Worm (Caenorhabditis elegans) whole organism, dauer: Measurements from ENCODE around the gene F20A1.4.
"Not testable (repeated sequence)": the region's sequence is repeated elsewhere in the genome, so short reads cannot be mapped to it uniquely, and the experiment has no call there.

ENCODE experiments used
- unc-62 ChIP-seq: sonication (generic microtip); optimal IDR thresholded peaks from 2 replicates; lab custom pipeline; 2017; ENCODE audit warnings: missing biosample characterization, missing genetic modification reagents, missing genetic modification characterization

F20A1.4 gene

DNA sequence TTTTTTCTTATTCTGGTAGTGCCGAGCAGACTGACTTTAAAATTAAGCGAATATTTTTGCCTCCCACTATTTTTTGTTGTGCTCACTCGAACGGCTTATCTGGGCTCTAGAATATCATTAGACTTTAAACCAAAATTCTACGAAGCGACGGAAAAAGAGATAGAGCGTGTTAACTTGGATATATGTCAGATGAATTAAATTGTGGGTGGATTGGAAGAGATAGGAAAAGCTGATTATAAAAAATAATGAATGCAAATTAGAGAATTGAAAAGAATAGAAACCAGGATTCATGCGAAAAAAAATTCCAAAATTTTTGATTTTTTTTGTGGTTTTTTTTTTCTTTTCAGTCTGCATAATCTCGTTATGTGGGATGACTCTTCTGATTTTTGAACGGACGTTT lies at the start of gene F20A1.4:
Gene F20A1.4, minus strand, starts transcription at position 101 of the 400 bp plus-strand sequence.
- TF ChIP-seq unc-62 (GFP tag; lab: Kevin White, UChicago): no peak

DNA sequence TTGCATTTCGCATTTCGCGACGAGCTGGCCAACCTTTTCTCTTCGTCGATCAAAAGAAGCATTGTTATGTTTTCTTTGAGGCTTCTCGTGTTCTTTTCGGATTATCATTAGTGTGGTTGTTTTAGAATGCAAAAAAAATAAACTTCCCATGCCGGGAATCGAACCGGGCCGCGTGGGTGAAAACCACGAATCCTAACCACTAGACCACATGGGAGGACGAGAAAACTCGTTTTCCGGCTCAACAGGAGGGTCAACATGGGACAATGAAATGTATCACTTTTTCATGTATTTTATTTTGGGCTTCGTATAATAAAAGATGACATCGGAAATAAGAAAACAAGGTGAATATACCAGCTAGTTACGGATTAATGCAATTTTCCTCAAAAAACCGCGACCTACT lies 47.9 kb upstream of the F20A1.4 start:
- TF ChIP-seq unc-62 (GFP tag; lab: Kevin White, UChicago): no peak

DNA sequence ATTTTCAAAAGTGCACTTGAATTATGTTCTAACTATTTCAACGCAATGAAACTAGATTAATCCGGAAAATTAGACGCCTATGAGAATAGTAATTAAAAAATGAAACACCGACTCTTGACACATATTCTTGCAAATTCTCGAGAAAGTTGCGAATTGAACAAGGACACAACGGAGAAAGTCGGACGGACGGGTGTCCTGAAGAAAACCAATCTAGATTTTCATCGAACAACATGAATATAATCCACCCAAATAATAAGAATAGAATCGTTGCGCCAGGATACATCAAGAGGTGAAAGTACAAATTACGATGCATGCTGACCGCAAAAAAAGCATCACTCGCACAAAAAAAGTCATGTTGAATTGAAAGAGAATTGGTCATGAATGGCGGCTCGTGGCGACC lies 47.2 kb upstream of the F20A1.4 start:
- no peak for TF ChIP-seq unc-62 (GFP tag; lab: Kevin White, UChicago)

DNA sequence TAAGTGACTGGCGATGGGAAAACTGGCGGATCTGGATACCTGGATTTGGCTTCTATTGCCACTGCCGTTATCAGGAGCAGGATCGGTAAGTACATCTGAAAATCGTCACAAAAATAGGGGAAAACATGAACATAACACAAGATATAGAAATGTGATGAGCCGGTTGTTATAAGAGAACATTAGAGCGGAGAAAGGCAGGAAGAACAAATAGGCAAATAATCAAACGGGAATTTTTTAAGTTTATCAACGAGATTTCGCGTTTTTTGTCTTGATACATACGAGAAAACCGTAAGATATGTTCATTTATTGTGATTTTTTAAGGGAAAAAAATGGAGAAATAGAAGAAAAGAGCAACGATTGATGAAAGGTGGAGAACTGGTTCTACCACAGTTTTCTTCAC lies 43.6 kb upstream of the F20A1.4 start, which contains the start of gene Y57E12AR.1:
Gene Y57E12AR.1, minus strand, starts transcription at position 101 of the 400 bp plus-strand sequence.
- no peak for TF ChIP-seq unc-62 (GFP tag; lab: Kevin White, UChicago)

DNA sequence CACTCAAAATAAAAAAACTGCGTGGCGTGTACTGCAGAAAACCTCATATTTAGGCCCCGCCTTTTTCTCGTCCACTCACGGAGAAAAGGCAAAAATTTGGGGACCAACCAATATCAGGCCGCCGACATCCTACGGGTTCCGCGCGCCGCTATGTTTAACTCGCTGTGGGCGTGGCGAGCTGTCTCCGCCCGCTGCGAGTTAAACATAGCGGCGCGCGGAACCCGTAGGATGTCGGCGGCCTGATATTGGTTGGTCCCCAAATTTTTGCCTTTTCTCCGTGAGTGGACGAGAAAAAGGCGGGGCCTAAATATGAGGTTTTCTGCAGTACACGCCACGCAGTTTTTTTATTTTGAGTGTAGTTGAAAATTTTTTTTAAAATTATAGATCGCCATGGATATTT lies 41.1 kb upstream of the F20A1.4 start, which contains the start of gene tmem-258:
Gene tmem-258, plus strand, starts transcription at position 385 of the 400 bp plus-strand sequence.
- not testable (repeated sequence) for TF ChIP-seq unc-62 (GFP tag; lab: Kevin White, UChicago)

DNA sequence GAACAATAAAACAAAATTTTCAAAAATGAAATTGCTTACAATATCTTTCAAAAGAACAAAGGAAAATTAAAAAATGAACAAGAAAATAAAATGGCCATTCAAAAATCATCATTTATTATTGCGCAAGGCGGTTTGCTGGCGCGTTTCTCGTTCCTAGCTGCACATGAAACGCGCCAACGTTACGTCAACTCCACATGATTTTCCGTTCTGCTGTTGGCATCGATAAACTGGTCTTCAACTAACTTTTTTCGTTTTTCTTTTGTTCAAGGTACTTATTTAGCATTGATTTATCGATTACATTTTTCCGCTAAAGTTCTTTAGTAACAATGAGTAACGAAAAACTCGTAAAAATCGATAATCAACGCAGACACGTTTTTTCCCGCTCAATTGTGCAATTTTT lies 38.7 kb upstream of the F20A1.4 start, which contains the start of the genes Y57E12AL.6 and Y57E12AL.1:
Gene Y57E12AL.6, minus strand, starts transcription at position 75 of the 400 bp plus-strand sequence.
Gene Y57E12AL.1, plus strand, starts transcription at position 135 of the 400 bp plus-strand sequence.
- no peak for TF ChIP-seq unc-62 (GFP tag; lab: Kevin White, UChicago)

DNA sequence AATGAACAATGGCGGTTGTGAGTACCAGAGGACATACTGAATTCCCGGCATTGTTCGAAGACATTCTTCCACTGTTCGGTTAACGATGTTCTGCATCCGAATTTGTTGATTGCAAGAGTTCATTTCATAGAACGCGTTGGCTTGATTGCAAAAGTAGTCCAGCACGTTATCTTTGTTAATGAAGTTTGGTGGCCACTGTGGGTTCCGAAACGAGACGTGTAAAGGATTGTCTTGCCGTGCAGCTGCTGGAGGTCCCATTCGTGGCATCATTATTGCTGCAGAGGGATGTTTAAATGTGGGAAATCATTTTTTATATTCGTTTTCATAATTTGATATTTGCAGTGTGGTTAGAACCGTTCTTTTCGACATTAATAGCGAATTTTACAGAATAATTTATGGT lies 37.7 kb upstream of the F20A1.4 start, which contains the start of gene mdt-6:
Gene mdt-6, minus strand, starts transcription at position 275 of the 400 bp plus-strand sequence.
- TF ChIP-seq unc-62 (GFP tag; lab: Kevin White, UChicago): no peak

DNA sequence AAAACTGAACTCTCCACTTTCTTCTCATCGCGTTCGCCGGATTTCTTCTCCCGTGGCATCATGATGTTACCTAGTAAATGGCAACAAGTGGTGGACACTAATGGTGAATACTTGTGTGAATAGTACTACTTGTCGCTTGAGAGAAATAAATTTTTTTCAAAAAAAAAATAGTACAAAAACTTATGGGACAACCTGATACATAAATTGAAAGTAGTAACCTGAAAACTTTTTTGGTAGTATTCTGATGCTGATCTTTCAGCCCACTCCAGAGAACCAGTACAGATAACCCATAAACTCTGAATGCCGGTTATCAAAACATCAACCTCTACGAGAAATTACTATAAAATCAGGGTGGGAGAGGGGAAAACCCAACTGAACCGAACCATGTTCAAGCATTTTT lies 36.1 kb upstream of the F20A1.4 start, which contains the start of gene Y57E12AL.2:
Gene Y57E12AL.2, plus strand, starts transcription at position 301 of the 400 bp plus-strand sequence.
- TF ChIP-seq unc-62 (GFP tag; lab: Kevin White, UChicago): not testable (repeated sequence)

DNA sequence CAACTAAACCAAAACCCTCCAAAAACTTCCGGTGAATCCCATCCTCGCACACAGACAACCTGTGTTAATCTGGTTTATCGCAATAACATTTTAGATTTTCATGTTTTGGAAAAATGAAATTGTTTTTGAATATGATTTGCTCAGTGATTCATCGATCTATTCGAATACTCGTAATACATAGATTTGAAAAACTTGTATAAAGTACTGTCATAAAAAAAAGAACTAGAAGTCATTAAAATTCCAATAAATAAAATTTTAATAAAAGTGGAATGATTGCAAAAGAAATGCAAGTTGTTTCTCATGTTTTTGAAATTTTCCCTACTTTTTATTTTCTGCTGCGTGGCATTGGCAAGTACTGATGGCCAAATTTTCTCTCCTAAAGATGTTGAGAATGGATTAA lies 32.9 kb upstream of the F20A1.4 start, which contains the start of gene spig-8:
Gene spig-8, plus strand, starts transcription at position 301 of the 400 bp plus-strand sequence.
- no peak for TF ChIP-seq unc-62 (GFP tag; lab: Kevin White, UChicago)

DNA sequence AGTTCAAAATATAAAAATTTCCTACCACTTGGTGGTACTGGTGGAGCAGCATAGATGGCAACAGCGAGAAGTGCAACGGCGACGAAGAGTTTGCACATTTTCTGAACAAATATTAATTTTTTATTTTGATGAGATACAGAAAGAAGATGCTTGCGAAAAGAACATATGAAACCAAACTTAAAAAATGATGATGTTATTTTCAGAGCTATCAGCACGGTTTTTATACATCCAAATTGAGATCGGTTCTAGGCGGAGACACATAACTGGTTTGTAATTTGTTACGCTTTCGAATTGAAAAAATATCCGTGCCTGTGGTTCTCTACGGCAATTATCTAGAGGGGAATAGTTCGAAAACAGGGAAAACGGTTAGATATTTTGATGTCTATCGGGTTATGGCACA lies 31.4 kb upstream of the F20A1.4 start, which contains the start of gene txt-17:
Gene txt-17, minus strand, starts transcription at position 101 of the 400 bp plus-strand sequence.
- TF ChIP-seq unc-62 (GFP tag; lab: Kevin White, UChicago): no peak

DNA sequence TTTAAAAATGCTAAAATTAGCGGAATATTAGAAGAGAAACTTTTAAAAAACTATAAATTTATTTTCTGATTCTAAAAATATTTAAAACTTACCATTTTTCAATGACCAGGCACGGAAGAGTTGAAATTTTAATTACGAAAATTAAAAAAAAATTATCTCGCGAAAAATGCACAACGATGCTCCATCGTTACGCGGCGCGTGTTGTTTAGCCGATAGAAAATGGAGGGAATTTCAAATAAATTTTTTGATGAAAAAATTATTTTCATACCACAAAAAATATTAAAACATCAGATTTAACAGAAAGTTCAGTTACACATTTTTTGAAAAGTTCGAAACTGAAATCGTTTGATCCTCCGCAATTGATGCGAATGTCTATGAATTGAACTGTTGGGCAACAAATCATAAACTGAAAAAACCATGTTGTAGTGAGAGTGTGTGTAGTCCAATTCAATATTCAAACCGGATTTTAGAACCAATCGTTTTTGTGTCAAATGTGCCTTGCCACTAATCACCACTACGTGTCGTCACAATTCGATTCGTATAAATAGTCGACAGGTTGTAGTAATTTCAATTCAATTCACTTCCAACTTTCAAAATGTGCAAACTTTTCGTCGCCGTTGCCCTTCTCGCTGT lies 29.6 kb upstream of the F20A1.4 start, which contains the start of the genes tofu-2 and spig-1:
Gene tofu-2, minus strand, starts transcription at position 116 of the 633 bp plus-strand sequence.
Gene spig-1, plus strand, starts transcription at position 583 of the 633 bp plus-strand sequence.
- TF ChIP-seq unc-62 (GFP tag; lab: Kevin White, UChicago): no peak

DNA sequence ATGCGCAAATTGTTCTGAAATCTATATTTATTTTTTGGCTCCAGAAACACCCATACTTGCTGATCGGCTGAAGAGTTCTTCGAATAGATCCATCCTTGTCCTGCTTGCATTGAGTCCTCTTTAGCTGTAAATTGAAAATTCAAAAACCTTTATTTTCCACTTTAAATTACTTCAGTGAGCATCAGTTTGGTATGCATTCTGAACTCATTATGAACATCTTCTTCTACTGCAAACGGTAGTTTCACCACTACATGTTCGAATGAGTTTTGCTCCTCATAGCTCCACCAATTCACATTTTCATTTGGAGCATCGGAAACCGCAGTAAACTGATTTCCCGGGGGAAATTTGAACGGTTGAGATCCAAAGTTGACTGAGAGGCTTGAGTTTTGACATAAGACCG lies 28.5 kb upstream of the F20A1.4 start:
- TF ChIP-seq unc-62 (GFP tag; lab: Kevin White, UChicago): no peak

DNA sequence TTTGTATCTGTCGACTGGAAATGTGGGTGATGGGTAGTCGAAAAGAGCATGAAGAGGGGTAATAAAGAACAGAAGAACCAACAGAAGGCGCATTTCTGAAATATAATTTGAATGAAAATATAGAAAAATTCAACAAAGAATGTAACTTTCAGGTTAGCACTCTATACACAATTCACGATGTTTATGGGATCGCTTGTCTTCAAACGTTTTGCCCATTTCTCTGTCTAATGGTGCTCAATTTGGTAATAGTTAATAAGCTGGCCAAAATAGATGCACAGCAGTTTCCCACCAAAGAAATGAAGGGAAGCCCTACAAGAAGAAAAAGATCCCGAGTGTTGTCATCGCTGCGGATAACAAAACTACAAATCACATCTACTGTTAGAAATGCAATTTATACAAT lies 25.8 kb upstream of the F20A1.4 start, which contains the start of gene F20A1.8:
Gene F20A1.8, minus strand, starts transcription at position 101 of the 400 bp plus-strand sequence.
- TF ChIP-seq unc-62 (GFP tag; lab: Kevin White, UChicago): no peak

DNA sequence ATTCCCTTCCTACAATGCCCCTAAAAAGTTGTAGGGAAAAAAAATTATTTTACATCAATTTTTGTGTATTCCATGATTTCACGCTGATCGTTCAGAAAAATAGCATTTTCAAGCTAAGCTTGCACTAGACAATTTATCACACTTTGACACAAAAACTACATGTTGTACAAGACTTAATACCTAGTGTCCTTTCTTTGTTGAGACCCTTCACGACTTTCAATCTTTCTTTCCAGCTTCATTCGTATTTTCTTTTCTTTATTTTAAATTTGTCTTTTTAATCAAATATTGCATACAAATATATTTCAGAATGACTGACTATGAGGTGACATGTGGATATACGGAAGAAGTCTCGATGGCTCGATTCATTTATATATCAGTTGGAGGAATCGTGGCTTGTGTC lies 24.3 kb upstream of the F20A1.4 start, which contains the start of gene F20A1.2:
Gene F20A1.2, plus strand, starts transcription at position 301 of the 400 bp plus-strand sequence.
- TF ChIP-seq unc-62 (GFP tag; lab: Kevin White, UChicago): no peak

DNA sequence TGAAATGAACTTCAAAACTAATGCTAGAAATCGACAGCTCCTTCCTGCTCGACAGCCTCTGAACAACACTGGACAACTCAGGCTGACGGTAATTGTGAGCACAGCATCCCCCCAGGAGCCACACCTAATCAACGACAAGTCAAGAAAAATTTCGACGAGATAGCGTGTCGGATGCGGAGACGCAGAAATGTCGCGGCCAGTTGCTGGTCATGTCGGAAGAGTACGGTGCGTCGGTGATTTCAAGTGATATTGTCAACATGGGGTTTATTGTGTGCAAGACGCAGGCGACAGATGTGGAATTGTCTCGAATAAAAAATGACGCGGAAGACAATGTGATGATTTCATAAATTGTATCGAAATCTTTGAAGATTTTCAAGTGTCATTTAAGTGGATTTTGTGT lies 14.8 kb upstream of the F20A1.4 start, which contains the start of gene twk-11:
Gene twk-11, minus strand, starts transcription at position 101 of the 400 bp plus-strand sequence.
- TF ChIP-seq unc-62 (GFP tag; lab: Kevin White, UChicago): no peak

DNA sequence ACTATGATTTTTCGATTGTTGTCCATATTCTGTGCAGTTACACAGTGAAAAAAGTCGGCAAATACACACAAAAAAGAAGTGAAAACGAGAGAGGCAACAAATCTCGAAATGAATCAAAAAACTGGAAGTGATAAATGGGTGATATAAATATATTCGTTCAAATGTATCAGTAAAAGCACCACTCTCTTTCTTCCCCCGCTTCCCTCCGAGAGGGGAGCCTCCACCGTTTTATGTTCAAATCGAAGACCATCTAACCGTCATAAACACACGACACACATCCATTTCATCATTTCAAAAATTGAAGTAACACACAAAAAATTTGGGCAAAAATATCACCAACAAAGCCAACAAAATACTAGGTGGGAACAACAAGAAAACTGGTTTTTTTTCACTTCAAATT lies 5.4 kb upstream of the F20A1.4 start, which contains the start of gene F20A1.6:
Gene F20A1.6, minus strand, starts transcription at position 101 of the 400 bp plus-strand sequence.
- no peak for TF ChIP-seq unc-62 (GFP tag; lab: Kevin White, UChicago)
